Worm (Caenorhabditis elegans) whole organism, early embryonic: ENCODE results near the gene F54D11.4.
A peak's percentile ranks its signal among the peaks of the same experiment; 100 is the strongest.

ENCODE experiments used
- B0310.2 ChIP-seq: sonication (generic microtip); optimal IDR thresholded peaks from 2 replicates; lab custom pipeline; 2016; ENCODE audit warnings: mild to moderate bottlenecking, missing genetic modification characterization, missing compliant biosample characterization
- F13C5.2 ChIP-seq: sonication (generic microtip); optimal IDR thresholded peaks from 2 replicates; lab custom pipeline; 2017; ENCODE audit warnings: mild to moderate bottlenecking, missing genetic modification characterization, inconsistent platforms, missing compliant biosample characterization
- aly-1 ChIP-seq: sonication (generic microtip); optimal IDR thresholded peaks from 2 replicates; lab custom pipeline; 2016; ENCODE audit warnings: missing genetic modification characterization, missing compliant biosample characterization
- ama-1 ChIP-seq: fragments of 150-350 bp; optimal IDR thresholded peaks from 2 replicates; lab custom pipeline; 2014
- ceh-13 ChIP-seq: fragments of 200-800 bp; sonication (Bioruptor generic); optimal IDR thresholded peaks from 2 replicates; lab custom pipeline; 2018; ENCODE audit warnings: mild to moderate bottlenecking, missing genetic modification characterization, missing compliant biosample characterization
- ceh-36 ChIP-seq: sonication (generic microtip); optimal IDR thresholded peaks from 2 replicates; lab custom pipeline; 2016; ENCODE audit warnings: missing genetic modification characterization, inconsistent platforms, missing compliant biosample characterization
- ets-7 ChIP-seq: sonication (generic microtip); optimal IDR thresholded peaks from 2 replicates; lab custom pipeline; 2016; ENCODE audit warnings: missing genotype, missing genetic modification characterization, missing compliant biosample characterization
- flt-1 ChIP-seq: fragments of 200-800 bp; sonication (Bioruptor generic); IDR thresholded peaks from 2 replicates; pipeline ENCODE4 v1.3.6; 2022; ENCODE audit warnings: missing genetic modification characterization, missing compliant biosample characterization
- hmbx-1 ChIP-seq: sonication (generic microtip); optimal IDR thresholded peaks from 2 replicates; lab custom pipeline; 2016; ENCODE audit warnings: mild to moderate bottlenecking, missing genetic modification characterization, missing compliant biosample characterization
- hmg-4 ChIP-seq: fragments of 200-800 bp; sonication (Bioruptor generic); optimal IDR thresholded peaks from 2 replicates; lab custom pipeline; 2018; ENCODE audit warnings: mild to moderate bottlenecking, missing genetic modification characterization, missing compliant biosample characterization
- hnd-1 ChIP-seq: sonication (generic microtip); optimal IDR thresholded peaks from 2 replicates; lab custom pipeline; 2016; ENCODE audit warnings: missing genetic modification characterization, missing compliant biosample characterization
- pes-1 ChIP-seq: fragments of 200-800 bp; sonication (Bioruptor generic); IDR thresholded peaks from 2 replicates; pipeline ENCODE4 v1.3.6; 2022; ENCODE audit warnings: missing genetic modification reagents, missing genetic modification characterization, missing compliant biosample characterization
- scrt-1 ChIP-seq: fragments of 200-800 bp; sonication (Bioruptor generic); IDR thresholded peaks from 2 replicates; pipeline ENCODE4 v1.3.6; 2022; ENCODE audit warnings: missing genetic modification characterization, missing compliant biosample characterization
- sea-1 ChIP-seq: fragments of 200-800 bp; sonication (Bioruptor generic); conservative IDR thresholded peaks from 2 replicates; pipeline ENCODE4 v1.3.6; 2022; ENCODE audit warnings: missing genetic modification characterization, missing compliant biosample characterization
- tbx-11 ChIP-seq: fragments of 200-800 bp; sonication (Bioruptor generic); IDR thresholded peaks from 2 replicates; pipeline ENCODE4 v1.3.6; 2022; ENCODE audit warnings: missing genetic modification characterization, missing compliant biosample characterization
- tbx-37 ChIP-seq: fragments of 200-800 bp; sonication (Bioruptor generic); conservative IDR thresholded peaks from 2 replicates; pipeline ENCODE4 v1.3.6; 2022; ENCODE audit warnings: missing genetic modification reagents, missing genetic modification characterization, missing compliant biosample characterization
- tra-4 ChIP-seq: sonication (generic microtip); optimal IDR thresholded peaks from 2 replicates; lab custom pipeline; 2017; ENCODE audit warnings: missing genetic modification characterization, missing compliant biosample characterization

Gene F54D11.4

DNA sequence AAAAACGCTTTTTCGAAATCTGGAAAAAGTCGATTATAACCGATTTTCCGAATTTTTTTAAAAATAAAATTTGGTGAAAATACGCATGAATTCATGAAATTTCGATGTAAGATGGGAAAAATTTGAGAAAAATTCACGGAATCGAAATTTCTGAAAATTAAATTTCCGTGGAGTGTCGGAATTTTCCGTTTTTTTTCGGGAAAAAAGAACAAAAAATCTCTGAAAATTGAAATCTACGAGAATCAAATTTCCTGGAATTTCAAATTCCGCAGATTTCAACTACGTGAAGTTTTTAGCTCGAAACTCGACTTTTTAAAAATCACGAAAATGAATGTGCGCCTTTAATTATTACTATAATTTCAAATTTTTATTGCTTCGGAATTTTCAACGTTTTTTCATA lies 10.4 kb downstream of the F54D11.4 start:
- TF ChIP-seq sea-1 (no peak), tbx-37 (GFP tag; lab: Robert Waterston, UW) (no peak), pes-1 (GFP tag; lab: Robert Waterston, UW) (no peak)

DNA sequence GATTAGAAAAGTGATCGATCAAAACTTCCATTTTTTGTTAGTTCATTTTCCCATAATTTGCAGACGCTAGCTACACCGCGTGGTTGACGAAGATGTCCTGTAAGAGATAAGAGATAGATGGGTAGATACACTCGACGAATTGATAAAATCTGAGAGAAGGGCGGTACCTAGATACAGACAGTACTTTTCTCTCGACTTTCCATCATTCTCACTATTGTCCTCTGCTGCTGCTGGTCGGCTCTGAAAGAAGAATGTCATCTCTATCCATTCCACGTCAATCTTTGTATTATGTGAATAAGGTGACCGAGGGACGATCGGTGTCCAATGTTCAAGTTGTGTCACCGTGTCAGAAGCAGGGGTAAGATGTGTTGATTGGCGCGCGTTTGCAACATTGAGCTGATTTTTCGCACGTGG lies 12.6 kb downstream of the F54D11.4 start, which contains the start of gene pmt-2:
Gene pmt-2 (plus strand): TSS at position 64 of the 414 bp plus-strand sequence.
- TF ChIP-seq tra-4 (tag; lab: Kevin White, UChicago) (no peak), hmbx-1 (tag; lab: Kevin White, UChicago) (no peak), tbx-37 (GFP tag; lab: Robert Waterston, UW) (no peak), ceh-13 (GFP tag; lab: Kevin White, UChicago) (no peak)

DNA sequence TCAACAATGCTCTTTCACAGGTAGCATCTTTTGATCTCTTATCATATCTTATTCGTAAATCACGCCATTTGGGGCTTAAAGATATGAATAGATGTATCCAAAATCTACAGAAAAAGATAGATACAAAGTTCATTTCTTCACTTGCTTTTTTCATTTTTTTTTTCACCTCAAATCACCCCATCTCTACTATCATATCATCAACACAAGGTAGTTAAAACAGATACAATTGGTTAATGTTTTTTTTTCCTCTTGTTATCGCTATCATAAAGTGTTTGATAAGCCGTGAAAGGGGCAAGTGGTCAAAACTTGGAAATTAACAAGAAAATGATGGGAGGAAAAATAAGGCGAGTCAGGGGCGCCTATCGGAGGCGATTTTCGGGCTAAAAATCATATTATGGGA lies 14.3 kb downstream of the F54D11.4 start:
- TF ChIP-seq tbx-11 (GFP tag; lab: Robert Waterston, UW) (no peak), tbx-37 (GFP tag; lab: Robert Waterston, UW) (no peak), hmbx-1 (tag; lab: Kevin White, UChicago) (no peak), hmg-4 (GFP tag; lab: Kevin White, UChicago) (no peak), B0310.2 (tag; lab: Kevin White, UChicago) (no peak), scrt-1 (GFP tag; lab: Robert Waterston, UW) (no peak), F13C5.2 (tag; lab: Kevin White, UChicago) (no peak), flt-1 (no peak), tra-4 (tag; lab: Kevin White, UChicago) (no peak), pes-1 (GFP tag; lab: Robert Waterston, UW) (no peak), hnd-1 (tag; lab: Kevin White, UChicago) (no peak)

DNA sequence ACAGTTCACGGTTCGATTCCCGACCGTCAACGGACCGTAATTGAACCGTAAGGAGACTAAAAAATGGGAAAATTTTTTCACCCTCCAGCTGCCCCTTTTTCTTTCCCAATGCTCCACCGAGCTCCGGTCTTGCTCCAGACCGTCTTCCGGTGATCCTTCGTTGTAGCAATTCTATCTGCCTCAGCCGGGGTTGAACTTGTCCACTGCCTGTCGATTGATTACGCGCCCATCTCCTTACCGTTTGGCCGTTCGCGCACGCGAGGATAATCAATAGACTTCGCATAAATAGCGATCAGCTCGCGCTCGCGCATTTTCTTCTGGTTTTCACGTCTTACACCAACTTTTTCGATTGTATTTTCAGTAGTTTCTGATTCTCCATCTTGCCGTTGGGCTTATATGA lies 16.9 kb downstream of the F54D11.4 start:
- 0 out of 2 replicates have a peak, but pooled peaks have one; percentile 49 for TF ChIP-seq scrt-1 (GFP tag; lab: Robert Waterston, UW)

ce11 chrV:4637153-4637552 lies 21.2 kb downstream of the F54D11.4 start:
- TF ChIP-seq ama-1 = no peak
- no peak for TF ChIP-seq tra-4 (tag; lab: Kevin White, UChicago)
- TF ChIP-seq tbx-37 (GFP tag; lab: Robert Waterston, UW) = no peak
- no peak for TF ChIP-seq scrt-1 (GFP tag; lab: Robert Waterston, UW)
- no peak for TF ChIP-seq B0310.2 (tag; lab: Kevin White, UChicago)
- TF ChIP-seq ceh-13 (GFP tag; lab: Kevin White, UChicago) = no peak
- no peak for TF ChIP-seq aly-1 (tag; lab: Kevin White, UChicago)
- TF ChIP-seq flt-1 = no peak
- no peak for TF ChIP-seq pes-1 (GFP tag; lab: Robert Waterston, UW)
- no peak for TF ChIP-seq hmbx-1 (tag; lab: Kevin White, UChicago)
- no peak for TF ChIP-seq tbx-11 (GFP tag; lab: Robert Waterston, UW)

- TF ChIP-seq sea-1 (no peak), flt-1 (no peak), scrt-1 (GFP tag; lab: Robert Waterston, UW) (no peak), hmbx-1 (tag; lab: Kevin White, UChicago) (no peak), pes-1 (GFP tag; lab: Robert Waterston, UW) (no peak), B0310.2 (tag; lab: Kevin White, UChicago) (no peak), tra-4 (tag; lab: Kevin White, UChicago) (no peak), hnd-1 (tag; lab: Kevin White, UChicago) (no peak), ceh-36 (tag; lab: Kevin White, UChicago) (no peak), ceh-13 (GFP tag; lab: Kevin White, UChicago) (no peak), ets-7 (tag; lab: Kevin White, UChicago) (no peak), ama-1 (no peak), F13C5.2 (tag; lab: Kevin White, UChicago) (no peak), tbx-37 (GFP tag; lab: Robert Waterston, UW) (no peak), aly-1 (tag; lab: Kevin White, UChicago) (no peak)
These were observed 24.7 kb downstream of the F54D11.4 start for ce11 chrV:4640501-4641150.

DNA sequence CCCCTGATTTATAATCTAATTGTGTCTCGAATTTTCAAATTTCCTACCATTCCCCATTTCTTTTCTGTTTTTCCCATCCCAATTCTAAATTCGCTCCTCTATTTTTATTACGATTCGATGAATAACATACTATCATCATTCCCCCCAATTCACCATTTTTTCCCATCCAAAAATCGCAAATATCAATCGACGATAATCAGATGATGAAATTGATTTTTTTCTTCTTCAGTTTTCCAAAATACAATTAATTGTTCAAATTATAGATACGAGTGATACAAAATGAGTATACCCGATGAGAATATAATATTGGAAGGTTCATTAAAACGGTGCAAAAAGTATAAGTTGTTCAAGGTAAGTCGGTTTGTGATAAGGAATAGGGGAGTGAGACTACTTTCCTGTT lies 26.7 kb downstream of the F54D11.4 start, which contains the start of gene soc-1:
Gene soc-1 (plus strand): TSS at position 262 of the 400 bp plus-strand sequence.
- TF ChIP-seq ama-1 (no peak), pes-1 (GFP tag; lab: Robert Waterston, UW) (no peak), tbx-11 (GFP tag; lab: Robert Waterston, UW) (no peak), ceh-13 (GFP tag; lab: Kevin White, UChicago) (no peak), flt-1 (no peak), ets-7 (tag; lab: Kevin White, UChicago) (no peak), hmg-4 (GFP tag; lab: Kevin White, UChicago) (no peak), sea-1 (no peak), F13C5.2 (tag; lab: Kevin White, UChicago) (no peak), hmbx-1 (tag; lab: Kevin White, UChicago) (no peak), tbx-37 (GFP tag; lab: Robert Waterston, UW) (no peak), ceh-36 (tag; lab: Kevin White, UChicago) (no peak), B0310.2 (tag; lab: Kevin White, UChicago) (no peak), aly-1 (tag; lab: Kevin White, UChicago) (no peak), tra-4 (tag; lab: Kevin White, UChicago) (no peak), hnd-1 (tag; lab: Kevin White, UChicago) (no peak), scrt-1 (GFP tag; lab: Robert Waterston, UW) (no peak)
